Fruit fly (Drosophila melanogaster) whole organism, wandering third instar larva: ENCODE results near the gene CG1233.
A peak's percentile ranks its signal among the peaks of the same experiment; 100 is the strongest.

Experiments used
- Abd-B ChIP-seq: fragments of >200 bp; optimal IDR thresholded peaks from 2 replicates; lab custom pipeline; 2017; ENCODE audit warnings: missing biosample characterization, missing genetic modification characterization
- Dfd ChIP-seq: fragments of >200 bp; optimal IDR thresholded peaks from 2 replicates; lab custom pipeline; 2017; ENCODE audit warnings: missing biosample characterization, missing genetic modification characterization
- GATAd ChIP-seq: sonication (Bioruptor generic); optimal IDR thresholded peaks from 2 replicates; lab custom pipeline; 2016; ENCODE audit warnings: missing biosample characterization, missing genetic modification characterization
- Hr83 ChIP-seq: fragments of 200-300 bp; sonication (Bioruptor generic); optimal IDR thresholded peaks from 2 replicates; lab custom pipeline; 2016; ENCODE audit warnings: missing biosample characterization, mild to moderate bottlenecking, missing genetic modification characterization, moderate library complexity; ENCODE audit not compliant: poor library complexity, severe bottlenecking
- Mio ChIP-seq: sonication (Bioruptor generic); optimal IDR thresholded peaks from 2 replicates; lab custom pipeline; 2016; ENCODE audit warnings: missing biosample characterization, missing genetic modification characterization
- OdsH ChIP-seq: fragments of 200-800 bp; sonication (Bioruptor generic); optimal IDR thresholded peaks from 2 replicates; lab custom pipeline; 2016; ENCODE audit warnings: missing biosample characterization, mild to moderate bottlenecking, missing genetic modification characterization
- h ChIP-seq: fragments of 200-800 bp; sonication (Bioruptor generic); optimal IDR thresholded peaks from 3 replicates; lab custom pipeline; 2016; ENCODE audit warnings: missing biosample characterization, mild to moderate bottlenecking, missing genetic modification characterization
- pan ChIP-seq: fragments of >200 bp; optimal IDR thresholded peaks from 2 replicates; lab custom pipeline; 2017

- no peak for TF ChIP-seq GATAd (GFP tag; lab: Kevin White, UChicago)
- no peak for TF ChIP-seq pan
- no peak for TF ChIP-seq Mio (GFP tag; lab: Kevin White, UChicago)
- TF ChIP-seq h (GFP tag; lab: Kevin White, UChicago), result peak; percentile 54
- no peak for TF ChIP-seq Dfd (GFP tag; lab: Kevin White, UChicago)
- TF ChIP-seq Abd-B (GFP tag; lab: Kevin White, UChicago), result no peak
- no peak for TF ChIP-seq Hr83 (GFP tag; lab: Kevin White, UChicago)
- peak; percentile 74 for TF ChIP-seq OdsH (GFP tag; lab: Kevin White, UChicago)
Observed at dm6 chr3L:377222-378071, 16.2 kb downstream of the CG1233 start.
